Worm (Caenorhabditis elegans) whole organism, L3 larva: ENCODE data around the gene tor-1.

ENCODE experiments used
- R02D3.7 ChIP-seq: fragments of 150-350 bp; optimal IDR thresholded peaks from 2 replicates; lab custom pipeline; 2014; ENCODE audit warnings: missing biosample characterization, missing genetic modification characterization
- ZK546.5 ChIP-seq: sonication (generic microtip); optimal IDR thresholded peaks from 2 replicates; lab custom pipeline; 2017; ENCODE audit warnings: missing biosample characterization, missing genetic modification characterization
- ceh-28 ChIP-seq: fragments of 150-350 bp; optimal IDR thresholded peaks from 2 replicates; lab custom pipeline; 2014; ENCODE audit warnings: missing biosample characterization, missing genetic modification reagents, missing genetic modification characterization
- ceh-9 ChIP-seq: sonication (generic microtip); optimal IDR thresholded peaks from 2 replicates; lab custom pipeline; 2018; ENCODE audit warnings: missing biosample characterization, missing genetic modification characterization
- egl-27 ChIP-seq: sonication (generic microtip); optimal IDR thresholded peaks from 4 replicates; lab custom pipeline; 2017; ENCODE audit warnings: missing biosample characterization, missing genetic modification reagents, missing genetic modification characterization
- egl-5 ChIP-seq: fragments of 150-350 bp; optimal IDR thresholded peaks from 2 replicates; lab custom pipeline; 2017; ENCODE audit warnings: missing biosample characterization, missing genetic modification reagents, missing genetic modification characterization, inconsistent platforms
- elt-1 ChIP-seq: fragments of 150-350 bp; optimal IDR thresholded peaks from 2 replicates; lab custom pipeline; 2014; ENCODE audit warnings: missing biosample characterization, missing genetic modification characterization
- elt-2 ChIP-seq: sonication (generic microtip); optimal IDR thresholded peaks from 2 replicates; lab custom pipeline; 2016; ENCODE audit warnings: missing genetic modification reagents, mild to moderate bottlenecking, missing genetic modification characterization, missing compliant biosample characterization
- eor-1 ChIP-seq, 2 experiments: fragments of 150-350 bp; optimal IDR thresholded peaks; 2 replicates each; lab custom pipeline; 2014 to 2018; ENCODE audit warnings: missing biosample characterization in 2 of 2, missing genetic modification characterization in 2 of 2
- fkh-10 ChIP-seq: sonication (generic microtip); optimal IDR thresholded peaks from 2 replicates; lab custom pipeline; 2017; ENCODE audit warnings: missing biosample characterization, missing genetic modification reagents, missing genetic modification characterization
- fkh-2 ChIP-seq: fragments of 150-350 bp; optimal IDR thresholded peaks from 2 replicates; lab custom pipeline; 2014; ENCODE audit warnings: missing biosample characterization, missing genetic modification reagents, missing genetic modification characterization
- fos-1 ChIP-seq: fragments of 150-350 bp; optimal IDR thresholded peaks from 2 replicates; lab custom pipeline; 2014; ENCODE audit warnings: missing biosample characterization, missing genetic modification characterization
- hmg-11 ChIP-seq: sonication (generic microtip); optimal IDR thresholded peaks from 2 replicates; lab custom pipeline; 2016; ENCODE audit warnings: missing genetic modification characterization, missing compliant biosample characterization
- jun-1 ChIP-seq: fragments of 150-350 bp; optimal IDR thresholded peaks from 2 replicates; lab custom pipeline; 2014; ENCODE audit warnings: missing biosample characterization, missing genetic modification reagents, missing genetic modification characterization
- lin-39 ChIP-seq: fragments of 150-350 bp; optimal IDR thresholded peaks from 2 replicates; lab custom pipeline; 2018; ENCODE audit warnings: missing biosample characterization, missing genetic modification reagents, missing genetic modification characterization
- lsy-12 ChIP-seq: sonication (generic microtip); optimal IDR thresholded peaks from 2 replicates; lab custom pipeline; 2016; ENCODE audit warnings: mild to moderate bottlenecking, missing genetic modification characterization, missing compliant biosample characterization
- mml-1 ChIP-seq: fragments of 150-350 bp; sonication (generic microtip); optimal IDR thresholded peaks from 3 replicates; lab custom pipeline; 2014; ENCODE audit warnings: missing biosample characterization, missing genetic modification characterization
- nfya-1 ChIP-seq: sonication (generic microtip); optimal IDR thresholded peaks from 2 replicates; lab custom pipeline; 2017; ENCODE audit warnings: missing genetic modification characterization, mild to moderate bottlenecking, missing compliant biosample characterization, antibody characterized with exemption, moderate library complexity; ENCODE audit not compliant: insufficient read depth
- nhr-11 ChIP-seq: fragments of 150-350 bp; optimal IDR thresholded peaks from 2 replicates; lab custom pipeline; 2014; ENCODE audit warnings: missing biosample characterization, missing genetic modification characterization
- nhr-12 ChIP-seq: fragments of 150-350 bp; optimal IDR thresholded peaks from 2 replicates; lab custom pipeline; 2014; ENCODE audit warnings: missing biosample characterization, missing genetic modification characterization
- nhr-25 ChIP-seq: sonication (generic microtip); optimal IDR thresholded peaks from 2 replicates; lab custom pipeline; 2017; ENCODE audit warnings: missing biosample characterization, missing genetic modification characterization
- nhr-43 ChIP-seq: sonication (generic microtip); optimal IDR thresholded peaks from 2 replicates; lab custom pipeline; 2016; ENCODE audit warnings: mild to moderate bottlenecking, missing genetic modification characterization, missing compliant biosample characterization; ENCODE audit not compliant: poor library complexity, severe bottlenecking
- nhr-67 ChIP-seq: fragments of 150-350 bp; optimal IDR thresholded peaks from 2 replicates; lab custom pipeline; 2014; ENCODE audit warnings: missing biosample characterization, missing genetic modification characterization
- nhr-76 ChIP-seq: fragments of 150-350 bp; sonication (generic microtip); optimal IDR thresholded peaks from 5 replicates; lab custom pipeline; 2014; ENCODE audit warnings: missing biosample characterization, missing genetic modification characterization
- pha-4 ChIP-seq: fragments of 150-350 bp; optimal IDR thresholded peaks from 2 replicates; lab custom pipeline; 2014; ENCODE audit warnings: missing biosample characterization, missing genetic modification reagents, missing genetic modification characterization
- pqm-1 ChIP-seq: fragments of 150-350 bp; optimal IDR thresholded peaks from 2 replicates; lab custom pipeline; 2017; ENCODE audit warnings: missing biosample characterization, missing genetic modification characterization, inconsistent platforms
- sea-2 ChIP-seq: fragments of 150-350 bp; sonication (generic microtip); optimal IDR thresholded peaks from 4 replicates; lab custom pipeline; 2014; ENCODE audit warnings: missing biosample characterization, missing genetic modification reagents, missing genetic modification characterization
- snpc-4 ChIP-seq: fragments of 150-350 bp; optimal IDR thresholded peaks from 2 replicates; lab custom pipeline; 2014; ENCODE audit warnings: missing biosample characterization, missing genetic modification characterization
- tbx-2 ChIP-seq: sonication (generic microtip); optimal IDR thresholded peaks from 2 replicates; lab custom pipeline; 2016; ENCODE audit warnings: mild to moderate bottlenecking, missing genetic modification characterization, missing compliant biosample characterization
- unc-62 ChIP-seq: fragments of 150-350 bp; sonication (generic microtip); optimal IDR thresholded peaks from 4 replicates; lab custom pipeline; 2014; ENCODE audit warnings: missing biosample characterization, missing genetic modification reagents, missing genetic modification characterization
- zag-1 ChIP-seq: fragments of 150-350 bp; optimal IDR thresholded peaks from 2 replicates; lab custom pipeline; 2014; ENCODE audit warnings: missing biosample characterization, missing genetic modification characterization
- ztf-11 ChIP-seq: fragments of 150-350 bp; optimal IDR thresholded peaks from 2 replicates; lab custom pipeline; 2014; ENCODE audit warnings: missing biosample characterization, missing genetic modification characterization
- ztf-4 ChIP-seq: fragments of 150-350 bp; optimal IDR thresholded peaks from 2 replicates; lab custom pipeline; 2014; ENCODE audit warnings: missing biosample characterization, missing genetic modification characterization

The tor-1 gene

ce11 chrIV:14032620-14033501 is 47.3 kb upstream of the tor-1 start (continued):
- TF ChIP-seq fos-1 (tag; lab: Kevin White, UChicago) (peak; percentile 29), pqm-1 (tag; lab: Kevin White, UChicago) (peak; percentile 32), hmg-11 (tag; lab: Kevin White, UChicago) (peak; percentile 43), mml-1 (tag; lab: Kevin White, UChicago) (no peak)

- no peak for TF ChIP-seq nhr-25 (tag; lab: Kevin White, UChicago)
- TF ChIP-seq eor-1 (tag; optimal IDR thresholded peaks at IDR 0.05; lab: Kevin White, UChicago) = no peak
- TF ChIP-seq unc-62 = no peak
- TF ChIP-seq ztf-4 (tag; lab: Kevin White, UChicago) = no peak
- no peak for TF ChIP-seq lin-39
- TF ChIP-seq ztf-11 = no peak
- no peak for TF ChIP-seq nhr-43
- TF ChIP-seq jun-1 (tag; lab: Kevin White, UChicago) = no peak
- no peak for TF ChIP-seq egl-5 (tag; lab: Kevin White, UChicago)
- no peak for TF ChIP-seq fkh-10 (GFP tag; lab: Kevin White, UChicago)
- TF ChIP-seq pha-4 (tag; lab: Kevin White, UChicago) = no peak
- TF ChIP-seq elt-2 (tag; lab: Kevin White, UChicago) = no peak
- TF ChIP-seq ceh-9 (tag; lab: Kevin White, UChicago) = no peak
- no peak for TF ChIP-seq R02D3.7 (tag; lab: Kevin White, UChicago)
- no peak for TF ChIP-seq nhr-12 (tag; lab: Kevin White, UChicago)
- TF ChIP-seq nhr-11 (tag; lab: Kevin White, UChicago) = no peak
- no peak for TF ChIP-seq elt-1 (tag; lab: Kevin White, UChicago)
- no peak for TF ChIP-seq lsy-12 (tag; lab: Kevin White, UChicago)
Observed at ce11 chrIV:14019883-14020282, 34.3 kb upstream of the tor-1 start, which contains the start of the genes irld-56 and irld-55. TSS of gene irld-56 (minus strand) at chrIV:14019983. TSS of gene irld-55 (plus strand) at chrIV:14020198.

ce11 chrIV:14015844-14016243 is 30.2 kb upstream of the tor-1 start, which contains the start of gene srw-63:
TSS of gene srw-63 (minus strand) at chrIV:14015944.
- TF ChIP-seq nhr-67 (tag; lab: Kevin White, UChicago) (no peak), sea-2 (GFP tag; lab: Kevin White, UChicago) (no peak), zag-1 (tag; lab: Kevin White, UChicago) (no peak), egl-27 (tag; lab: Kevin White, UChicago) (no peak), pqm-1 (tag; lab: Kevin White, UChicago) (no peak), ceh-9 (tag; lab: Kevin White, UChicago) (no peak), R02D3.7 (tag; lab: Kevin White, UChicago) (no peak), ztf-11 (no peak), lsy-12 (tag; lab: Kevin White, UChicago) (no peak), nhr-76 (tag; lab: Kevin White, UChicago) (no peak), ZK546.5 (tag; lab: Kevin White, UChicago) (no peak), ceh-28 (tag; lab: Kevin White, UChicago) (no peak)
- TF ChIP-seq, all 47 proteins: peak for 0

DNA sequence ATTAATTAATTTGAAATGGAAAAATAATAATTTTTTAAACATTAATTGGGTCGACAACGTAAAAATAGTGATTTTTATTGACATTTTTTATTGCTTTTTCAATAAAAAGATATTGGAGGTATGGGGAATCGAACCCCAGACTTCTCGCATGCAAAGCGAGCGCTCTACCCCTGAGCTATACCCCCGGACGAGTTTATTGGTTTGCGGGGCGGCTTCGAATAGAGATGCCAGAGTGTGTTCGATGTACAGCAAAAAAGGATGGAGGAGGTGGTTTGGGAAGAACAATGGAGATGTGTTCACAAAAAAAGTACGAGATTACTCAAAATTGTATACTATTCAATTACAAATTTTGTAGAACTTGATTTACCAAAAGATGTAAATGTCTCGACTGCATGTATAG is 28.1 kb upstream of the tor-1 start:
- peak; percentile 24 for TF ChIP-seq tbx-2 (tag; lab: Kevin White, UChicago)
- no peak for TF ChIP-seq mml-1 (tag; lab: Kevin White, UChicago)
- TF ChIP-seq hmg-11 (tag; lab: Kevin White, UChicago) = peak; percentile 74
- TF ChIP-seq nfya-1 = peak; percentile 63
- peak; percentile 98 for TF ChIP-seq snpc-4 (tag; lab: Kevin White, UChicago)
- peak; percentile 53 for TF ChIP-seq nhr-43
- peak; percentile 48 for TF ChIP-seq lin-39
- no peak for TF ChIP-seq fkh-2 (tag; lab: Kevin White, UChicago)
- TF ChIP-seq eor-1 (tag; optimal IDR thresholded peaks at IDR 0.05; lab: Kevin White, UChicago) = no peak
- peak; percentile 16 for TF ChIP-seq pqm-1 (tag; lab: Kevin White, UChicago)
- TF ChIP-seq, all 47 proteins: peak for 7
